Worm (Caenorhabditis elegans): ENCODE measurements around the gene ZC155.4.

- no peak for TF ChIP-seq mdt-29 (GFP tag; IDR thresholded peaks at IDR 0.05)
- no peak for TF ChIP-seq daf-8 (GFP tag; IDR thresholded peaks at IDR 0.05)
- no peak for TF ChIP-seq ztf-11 (tag; optimal IDR thresholded peaks at IDR 0.05)
- no peak for TF ChIP-seq nhr-76 (tag; optimal IDR thresholded peaks at IDR 0.05)
- no peak for TF ChIP-seq unc-62 (GFP tag; optimal IDR thresholded peaks at IDR 0.05 in 1 of 2)
- no peak for TF ChIP-seq unc-62 (tag; optimal IDR thresholded peaks at IDR 0.05)
- no peak for TF ChIP-seq D1046.2 (GFP tag; IDR thresholded peaks at IDR 0.05)
- no peak for TF ChIP-seq mep-1 (tag; optimal IDR thresholded peaks at IDR 0.05)
- no peak for TF ChIP-seq Y5F2A.4 (GFP tag; optimal IDR thresholded peaks at IDR 0.05)
- TF ChIP-seq nhr-102 (tag; optimal IDR thresholded peaks at IDR 0.05), result no peak
Observed at ce11 chrIII:5185620-5186019, 29.7 kb downstream of the ZC155.4 start, which contains the start of gene pup-2.
